Fruit fly (Drosophila melanogaster): ENCODE data around the gene Ranbp21.

The Ranbp21 gene

dm6 chrX:19665684-19666141 lies 13.6 kb upstream of the Ranbp21 start (continued):
- TF ChIP-seq CG8765 (GFP tag; IDR thresholded peaks at IDR 0.05) (0 out of 2 replicates have a peak, but pooled peaks have one; percentile 6), en (GFP tag; optimal IDR thresholded peaks at IDR 0.05) (no peak), ro (GFP tag; IDR thresholded peaks at IDR 0.05) (0 out of 2 replicates have a peak, but pooled peaks have one; percentile 25), CG42726 (GFP tag; IDR thresholded peaks at IDR 0.05; ENCODE audit: partially characterized antibody) (peak; percentile 82), lbe (GFP tag; optimal IDR thresholded peaks at IDR 0.05) (no peak), CG13287 (GFP tag; IDR thresholded peaks at IDR 0.05; ENCODE audit: partially characterized antibody) (peak; percentile 32; the same call in 1 of the 2 replicates), Ravus (GFP tag; IDR thresholded peaks at IDR 0.05) (no peak), Med (GFP tag) (peak; percentile 92), NC2β (GFP tag; optimal IDR thresholded peaks at IDR 0.05) (peak; percentile 2), inv (GFP tag; IDR thresholded peaks at IDR 0.05; ENCODE audit: partially characterized antibody) (peak; percentile 67), sens-2 (GFP tag; IDR thresholded peaks at IDR 0.05) (no peak), CG15514 (GFP tag; optimal IDR thresholded peaks at IDR 0.05) (peak; percentile 4), Antp (GFP tag; optimal IDR thresholded peaks at IDR 0.05) (peak; percentile 64), ind (GFP tag; optimal IDR thresholded peaks at IDR 0.05) (peak; percentile 25), Mrtf (GFP tag; IDR thresholded peaks at IDR 0.05) (peak; percentile 47; the same call in 2 of the 3 replicates), crp (GFP tag; optimal IDR thresholded peaks at IDR 0.05) (peak in 1 of 2 experiments; percentile 23), CG3407 (GFP tag; optimal IDR thresholded peaks at IDR 0.05) (no peak), CG2875 (GFP tag; optimal IDR thresholded peaks at IDR 0.05) (no peak), sim (GFP tag; IDR thresholded peaks at IDR 0.05) (no peak), YL-1 (GFP tag; optimal IDR thresholded peaks at IDR 0.05) (no peak), Aef1 (GFP tag; IDR thresholded peaks at IDR 0.05) (peak; percentile 73), al (GFP tag; IDR thresholded peaks at IDR 0.05) (peak; percentile 56), BEAF-32 (GFP tag; optimal IDR thresholded peaks at IDR 0.05) (no peak), Dip3 (GFP tag; optimal IDR thresholded peaks at IDR 0.05) (peak; percentile 21), E2f1 (GFP tag; IDR thresholded peaks at IDR 0.05) (peak; percentile 27; the same call in 1 of the 2 replicates), tna (GFP tag; IDR thresholded peaks at IDR 0.05; ENCODE audit: partially characterized antibody) (peak; percentile 43; the same call in 1 of the 2 replicates), ab (GFP tag; optimal IDR thresholded peaks at IDR 0.05) (no peak), Ptx1 (GFP tag; IDR thresholded peaks at IDR 0.05) (peak; percentile 67), CG18599 (GFP tag; optimal IDR thresholded peaks at IDR 0.05) (peak; percentile 25), HLH4C (GFP tag; IDR thresholded peaks at IDR 0.05; ENCODE audit: partially characterized antibody) (peak; percentile 57; the same call in 2 of the 3 replicates), phol (tag; optimal IDR thresholded peaks at IDR 0.05) (peak; percentile 1), MBD-R2 (GFP tag; IDR thresholded peaks at IDR 0.05) (0 out of 2 replicates have a peak, but pooled peaks have one; percentile 23), ATbp (GFP tag; optimal IDR thresholded peaks at IDR 0.05) (no peak), CG18011 (GFP tag; optimal IDR thresholded peaks at IDR 0.05) (no peak), ap (GFP tag; IDR thresholded peaks at IDR 0.05) (no peak), CG11093 (GFP tag; IDR thresholded peaks at IDR 0.05) (peak; percentile 64; the same call in 1 of the 3 replicates), Camta (GFP tag; optimal IDR thresholded peaks at IDR 0.05) (peak; percentile 5), CG10147 (GFP tag; optimal IDR thresholded peaks at IDR 0.05) (peak; percentile 8), sug (tag; optimal IDR thresholded peaks at IDR 0.05) (peak; percentile 86), sr (GFP tag; IDR thresholded peaks at IDR 0.05) (no peak), CG2678 (tag; optimal IDR thresholded peaks at IDR 0.05) (peak; percentile 40), CG16813 (GFP tag; IDR thresholded peaks at IDR 0.05; ENCODE audit: partially characterized antibody) (peak; percentile 69), Oli (tag; optimal IDR thresholded peaks at IDR 0.05) (no peak), CG10267 (tag; optimal IDR thresholded peaks at IDR 0.05) (no peak), stc (GFP tag; IDR thresholded peaks at IDR 0.05) (no peak), CG1647 (GFP tag; optimal IDR thresholded peaks at IDR 0.05) (no peak), gsb (GFP tag; IDR thresholded peaks at IDR 0.05) (peak; percentile 48; the same call in 1 of the 2 replicates), sima (GFP tag; optimal IDR thresholded peaks at IDR 0.05) (no peak), CG13424 (tag; optimal IDR thresholded peaks at IDR 0.05) (peak; percentile 23)

Data from whole organism, embryonic.